Worm (Caenorhabditis elegans): ENCODE data around the gene msp-57.

- no peak for TF ChIP-seq hnd-1 (tag; optimal IDR thresholded peaks at IDR 0.05)
- no peak for TF ChIP-seq ets-7 (tag; optimal IDR thresholded peaks at IDR 0.05)
- TF ChIP-seq pes-1 (GFP tag; IDR thresholded peaks at IDR 0.05): no peak
- TF ChIP-seq sea-1 (GFP tag; conservative IDR thresholded peaks at IDR 0.05): no peak
- TF ChIP-seq ama-1 (optimal IDR thresholded peaks at IDR 0.05): no peak
- no peak for TF ChIP-seq F13C5.2 (tag; optimal IDR thresholded peaks at IDR 0.05)
- TF ChIP-seq tbx-37 (GFP tag; conservative IDR thresholded peaks at IDR 0.05): no peak
- no peak for TF ChIP-seq flt-1 (GFP tag; IDR thresholded peaks at IDR 0.05)
- TF ChIP-seq aly-1 (tag; optimal IDR thresholded peaks at IDR 0.05): no peak
- TF ChIP-seq ceh-36 (tag; optimal IDR thresholded peaks at IDR 0.05): no peak
- no peak for TF ChIP-seq ceh-13 (GFP tag; optimal IDR thresholded peaks at IDR 0.05)
Observed at ce11 chrIV:5033276-5033675, 29.1 kb upstream of the msp-57 start, which contains the start of gene C09B9.4.
